Worm (Caenorhabditis elegans) whole organism, young adult: Measurements from ENCODE around the gene lido-16.
A peak's percentile ranks its signal among the peaks of the same experiment; 100 is the strongest.

Source experiments
- B0019.2 ChIP-seq: fragments of 200-800 bp; sonication (Bioruptor generic); conservative IDR thresholded peaks from 2 replicates; pipeline ENCODE4 v1.3.6; 2022; ENCODE audit warnings: missing genetic modification reagents, missing genetic modification characterization, missing compliant biosample characterization
- C06A6.2 ChIP-seq: fragments of 200-800 bp; sonication (Bioruptor generic); conservative IDR thresholded peaks from 2 replicates; pipeline ENCODE4 v1.3.6; 2022; ENCODE audit warnings: missing genetic modification characterization, missing compliant biosample characterization
- C17E4.6 ChIP-seq: fragments of 200-800 bp; sonication (Bioruptor generic); IDR thresholded peaks from 2 replicates; pipeline ENCODE4 v1.3.6; 2022; ENCODE audit warnings: missing genetic modification reagents, missing genetic modification characterization, missing compliant biosample characterization
- D2030.7 ChIP-seq: fragments of 200-800 bp; sonication (Bioruptor generic); IDR thresholded peaks from 2 replicates; pipeline ENCODE4 v1.3.6; 2022; ENCODE audit warnings: missing genetic modification reagents, missing genetic modification characterization, missing compliant biosample characterization
- F22D6.2 ChIP-seq: sonication (generic microtip); optimal IDR thresholded peaks from 2 replicates; lab custom pipeline; 2016; ENCODE audit warnings: mild to moderate bottlenecking, missing genetic modification characterization, missing compliant biosample characterization
- F23B12.7 ChIP-seq: sonication (generic microtip); optimal IDR thresholded peaks from 2 replicates; lab custom pipeline; 2017; ENCODE audit warnings: missing genetic modification characterization, mild to moderate bottlenecking, missing compliant biosample characterization, antibody characterized with exemption, moderate library complexity; ENCODE audit not compliant: insufficient read depth
- F39B2.1 ChIP-seq: fragments of 200-800 bp; sonication (Bioruptor generic); IDR thresholded peaks from 2 replicates; pipeline ENCODE4 v1.3.6; 2022; ENCODE audit warnings: missing genetic modification reagents, missing genetic modification characterization, missing compliant biosample characterization
- F52B5.7 ChIP-seq: sonication (generic microtip); optimal IDR thresholded peaks from 2 replicates; lab custom pipeline; 2016; ENCODE audit warnings: mild to moderate bottlenecking, missing genetic modification characterization, missing compliant biosample characterization
- F55B11.4 ChIP-seq: sonication (generic microtip); optimal IDR thresholded peaks from 2 replicates; lab custom pipeline; 2016; ENCODE audit warnings: missing compliant biosample characterization, missing genetic modification characterization, borderline replicate concordance; ENCODE audit not compliant: insufficient read depth
- F57A8.1 ChIP-seq: fragments of 200-800 bp; sonication (Bioruptor generic); optimal IDR thresholded peaks from 2 replicates; lab custom pipeline; 2018; ENCODE audit warnings: mild to moderate bottlenecking, missing genetic modification characterization, moderate library complexity, missing compliant biosample characterization
- F57C9.4 ChIP-seq: sonication (generic microtip); optimal IDR thresholded peaks from 2 replicates; lab custom pipeline; 2017; ENCODE audit warnings: mild to moderate bottlenecking, missing genetic modification characterization, missing compliant biosample characterization
- T26A5.8 ChIP-seq: sonication (generic microtip); optimal IDR thresholded peaks from 2 replicates; lab custom pipeline; 2016; ENCODE audit warnings: missing genetic modification characterization, missing compliant biosample characterization
- ZK185.1 ChIP-seq: sonication (generic microtip); optimal IDR thresholded peaks from 2 replicates; lab custom pipeline; 2016; ENCODE audit warnings: mild to moderate bottlenecking, missing genetic modification characterization, missing compliant biosample characterization; ENCODE audit not compliant: poor library complexity, severe bottlenecking
- akir-1 ChIP-seq: fragments of 200-800 bp; sonication (Bioruptor generic); optimal IDR thresholded peaks from 2 replicates; lab custom pipeline; 2018; ENCODE audit warnings: mild to moderate bottlenecking, missing genetic modification characterization, moderate library complexity, missing compliant biosample characterization
- ama-1 ChIP-seq, 3 experiments: fragments of 150-350 bp in 1 of 3; sonication (generic microtip) in 2 of 3; optimal IDR thresholded peaks; 2 replicates each; lab custom pipeline; 2014 to 2018; ENCODE audit warnings: missing biosample characterization in 2 of 3, missing genetic modification characterization in 2 of 3, missing genetic modification reagents in 2 of 3
- aptf-2 ChIP-seq: fragments of 200-800 bp; sonication (Bioruptor generic); conservative IDR thresholded peaks from 2 replicates; pipeline ENCODE4 v1.3.6; 2022; ENCODE audit warnings: missing genetic modification reagents, missing genetic modification characterization, missing compliant biosample characterization
- atf-7 ChIP-seq: sonication (generic microtip); optimal IDR thresholded peaks from 2 replicates; lab custom pipeline; 2017; ENCODE audit warnings: mild to moderate bottlenecking, missing genetic modification characterization, missing compliant biosample characterization
- attf-3 ChIP-seq: fragments of 200-800 bp; sonication (Bioruptor generic); conservative IDR thresholded peaks from 2 replicates; pipeline ENCODE4 v1.3.6; 2022; ENCODE audit warnings: missing genetic modification reagents, missing genetic modification characterization, missing compliant biosample characterization
- attf-5 ChIP-seq: fragments of 200-800 bp; sonication (Bioruptor generic); optimal IDR thresholded peaks from 2 replicates; lab custom pipeline; 2018; ENCODE audit warnings: mild to moderate bottlenecking, missing genetic modification characterization, missing compliant biosample characterization
- attf-6 ChIP-seq: fragments of 200-800 bp; sonication (Bioruptor generic); IDR thresholded peaks from 2 replicates; pipeline ENCODE4 v1.3.6; 2022; ENCODE audit warnings: missing genetic modification reagents, missing genetic modification characterization, missing compliant biosample characterization
- ceh-58 ChIP-seq: fragments of 200-800 bp; sonication (Bioruptor generic); IDR thresholded peaks from 2 replicates; pipeline ENCODE4 v1.3.6; 2022; ENCODE audit warnings: missing genetic modification characterization, missing compliant biosample characterization
- ceh-79 ChIP-seq: sonication (generic microtip); optimal IDR thresholded peaks from 2 replicates; lab custom pipeline; 2017; ENCODE audit warnings: mild to moderate bottlenecking, missing genetic modification characterization, missing compliant biosample characterization
- die-1 ChIP-seq: sonication (generic microtip); optimal IDR thresholded peaks from 2 replicates; lab custom pipeline; 2016; ENCODE audit warnings: missing genotype, mild to moderate bottlenecking, missing genetic modification characterization, missing compliant biosample characterization
- dpl-1 ChIP-seq: fragments of 150-350 bp; optimal IDR thresholded peaks from 2 replicates; lab custom pipeline; 2014; ENCODE audit warnings: missing biosample characterization, missing genetic modification reagents, missing genetic modification characterization
- egl-18 ChIP-seq: fragments of 200-800 bp; sonication (Bioruptor generic); IDR thresholded peaks from 2 replicates; pipeline ENCODE4 v1.3.6; 2022; ENCODE audit warnings: missing genetic modification reagents, missing genetic modification characterization, missing compliant biosample characterization
- fkh-3 ChIP-seq: sonication (generic microtip); optimal IDR thresholded peaks from 2 replicates; lab custom pipeline; 2016; ENCODE audit warnings: mild to moderate bottlenecking, missing genetic modification characterization, missing compliant biosample characterization
- hmg-1.2 ChIP-seq: fragments of 200-800 bp; sonication (Bioruptor generic); IDR thresholded peaks from 2 replicates; pipeline ENCODE4 v1.3.6; 2022; ENCODE audit warnings: missing genetic modification reagents, missing genetic modification characterization, missing compliant biosample characterization
- hmg-20 ChIP-seq: fragments of 200-800 bp; sonication (Bioruptor generic); IDR thresholded peaks from 2 replicates; pipeline ENCODE4 v1.3.6; 2022; ENCODE audit warnings: missing genetic modification reagents, missing genetic modification characterization, missing compliant biosample characterization
- lin-26 ChIP-seq: fragments of 200-800 bp; sonication (Bioruptor generic); IDR thresholded peaks from 2 replicates; pipeline ENCODE4 v1.3.6; 2022; ENCODE audit warnings: missing genetic modification reagents, missing genetic modification characterization, missing compliant biosample characterization
- madf-6 ChIP-seq: fragments of 200-800 bp; sonication (Bioruptor generic); IDR thresholded peaks from 2 replicates; pipeline ENCODE4 v1.3.6; 2022; ENCODE audit warnings: missing genetic modification reagents, missing genetic modification characterization, missing compliant biosample characterization
- madf-8 ChIP-seq: fragments of 200-800 bp; sonication (Bioruptor generic); conservative IDR thresholded peaks from 2 replicates; pipeline ENCODE4 v1.3.6; 2022; ENCODE audit warnings: missing genetic modification reagents, missing genetic modification characterization, missing compliant biosample characterization
- nfya-2 ChIP-seq: fragments of 200-800 bp; sonication (Bioruptor generic); IDR thresholded peaks from 2 replicates; pipeline ENCODE4 v1.3.6; 2022; ENCODE audit warnings: missing genetic modification reagents, missing genetic modification characterization, missing compliant biosample characterization
- nhr-120 ChIP-seq: fragments of 200-800 bp; sonication (Bioruptor generic); IDR thresholded peaks from 2 replicates; pipeline ENCODE4 v1.3.6; 2022; ENCODE audit warnings: missing genetic modification characterization, missing compliant biosample characterization
- nhr-27 ChIP-seq: fragments of 200-800 bp; sonication (Bioruptor generic); optimal IDR thresholded peaks from 2 replicates; lab custom pipeline; 2018; ENCODE audit warnings: mild to moderate bottlenecking, missing genetic modification characterization, moderate library complexity, missing compliant biosample characterization
- pbrm-1 ChIP-seq: fragments of 200-800 bp; sonication (Bioruptor generic); IDR thresholded peaks from 2 replicates; pipeline ENCODE4 v1.3.6; 2022; ENCODE audit warnings: missing genetic modification reagents, missing genetic modification characterization, missing compliant biosample characterization
- repo-1 ChIP-seq: sonication (generic microtip); optimal IDR thresholded peaks from 2 replicates; lab custom pipeline; 2017; ENCODE audit warnings: mild to moderate bottlenecking, missing genetic modification characterization, missing compliant biosample characterization
- rpc-1 ChIP-seq, 2 experiments: fragments of 150-350 bp in 1 of 2; sonication (generic microtip) in 1 of 2; optimal IDR thresholded peaks; 2 replicates each; lab custom pipeline; 2014 to 2018; ENCODE audit warnings: missing biosample characterization in 1 of 2, missing genetic modification characterization in 1 of 2, missing genetic modification reagents in 1 of 2, missing genotype in 1 of 2
- snpc-1.1 ChIP-seq: sonication (generic microtip); optimal IDR thresholded peaks from 2 replicates; lab custom pipeline; 2017; ENCODE audit warnings: missing genetic modification characterization, mild to moderate bottlenecking, missing compliant biosample characterization, antibody characterized with exemption, moderate library complexity, missing genotype, missing genetic modification reagents; ENCODE audit not compliant: insufficient read depth
- snpc-3.4 ChIP-seq: sonication (generic microtip); optimal IDR thresholded peaks from 2 replicates; lab custom pipeline; 2017; ENCODE audit warnings: missing genetic modification characterization, mild to moderate bottlenecking, missing compliant biosample characterization, antibody characterized with exemption, moderate library complexity, missing genotype, missing genetic modification reagents
- snpc-4 ChIP-seq, 5 experiments: fragments of 150-350 bp in 1 of 5; sonication (generic microtip) in 4 of 5; optimal IDR thresholded peaks; 2 replicates each; lab custom pipeline; 2014 to 2018; ENCODE audit warnings: missing genetic modification characterization in 5 of 5, missing biosample characterization in 3 of 5, antibody characterized with exemption in 2 of 5, mild to moderate bottlenecking in 2 of 5, missing compliant biosample characterization in 2 of 5, missing genotype in 2 of 5, moderate library complexity in 2 of 5, missing genetic modification reagents in 1 of 5
- somi-1 ChIP-seq: fragments of 200-800 bp; sonication (Bioruptor generic); optimal IDR thresholded peaks from 2 replicates; lab custom pipeline; 2018; ENCODE audit warnings: mild to moderate bottlenecking, missing genetic modification characterization, missing compliant biosample characterization
- sptf-2 ChIP-seq: fragments of 200-800 bp; sonication (Bioruptor generic); optimal IDR thresholded peaks from 2 replicates; lab custom pipeline; 2018; ENCODE audit warnings: mild to moderate bottlenecking, missing genetic modification characterization, missing compliant biosample characterization
- ztf-25 ChIP-seq: fragments of 200-800 bp; sonication (Bioruptor generic); IDR thresholded peaks from 2 replicates; pipeline ENCODE4 v1.3.6; 2022; ENCODE audit warnings: missing genetic modification reagents, missing genetic modification characterization, missing compliant biosample characterization

The lido-16 gene

DNA sequence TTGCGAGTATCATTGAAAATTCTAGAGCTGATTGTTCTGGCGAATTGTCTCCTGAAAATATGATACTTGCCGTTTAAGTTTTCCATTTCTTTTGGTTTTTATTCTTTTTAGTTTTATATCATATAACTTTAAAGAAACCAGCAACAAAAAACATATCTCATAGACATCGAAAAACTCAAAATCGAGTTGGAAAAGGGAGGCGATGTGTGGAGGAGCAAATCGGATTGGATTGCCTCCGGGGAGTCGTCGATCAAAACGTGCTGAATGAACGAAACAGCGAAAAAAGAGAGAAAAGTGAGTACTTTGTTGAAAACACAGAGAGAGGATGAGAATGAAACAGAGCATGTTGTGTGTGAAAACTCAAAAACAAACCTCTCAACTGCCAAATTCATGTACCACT lies 12.4 kb upstream of the lido-16 start:
- TF ChIP-seq T26A5.8 (tag; lab: Kevin White, UChicago) (no peak), ama-1 (optimal IDR thresholded peaks at IDR 0.05; lab: Kevin White, UChicago) (no peak), ama-1 (GFP tag; optimal IDR thresholded peaks at IDR 0.05; lab: Kevin White, UChicago) (no peak), F55B11.4 (tag; lab: Kevin White, UChicago) (no peak), lin-26 (GFP tag; lab: Robert Waterston, UW) (no peak), B0019.2 (GFP tag; lab: Robert Waterston, UW) (no peak), F57C9.4 (no peak), F57A8.1 (no peak)

DNA sequence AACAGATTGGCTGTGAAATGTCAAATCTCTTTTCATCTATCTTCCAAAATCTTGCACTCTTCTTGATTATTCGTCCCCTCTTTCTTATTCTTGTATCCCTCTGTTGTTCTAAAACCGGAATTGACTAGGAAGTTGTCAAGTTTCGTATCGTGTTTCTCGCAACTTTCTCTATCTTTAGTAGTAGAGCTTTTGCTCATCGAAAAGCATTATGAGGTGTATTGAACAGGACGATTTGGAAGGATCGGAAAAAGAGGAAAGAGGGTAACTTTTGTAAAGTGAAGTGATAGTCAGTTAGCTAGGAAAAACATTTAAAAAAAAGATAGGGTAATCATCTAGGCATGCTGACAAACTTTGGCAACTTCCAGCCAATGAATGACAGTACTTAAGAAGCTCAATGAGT lies 11.7 kb upstream of the lido-16 start:
- no peak for TF ChIP-seq D2030.7 (GFP tag; lab: Robert Waterston, UW)
- TF ChIP-seq snpc-1.1 (tag; lab: Kevin White, UChicago), result no peak
- TF ChIP-seq F55B11.4 (tag; lab: Kevin White, UChicago), result no peak
- TF ChIP-seq aptf-2, result no peak
- TF ChIP-seq nhr-27 (tag; lab: Kevin White, UChicago), result no peak
- TF ChIP-seq pbrm-1 (GFP tag; lab: Robert Waterston, UW), result no peak
- TF ChIP-seq F22D6.2 (tag; lab: Kevin White, UChicago), result no peak
- no peak for TF ChIP-seq ZK185.1

DNA sequence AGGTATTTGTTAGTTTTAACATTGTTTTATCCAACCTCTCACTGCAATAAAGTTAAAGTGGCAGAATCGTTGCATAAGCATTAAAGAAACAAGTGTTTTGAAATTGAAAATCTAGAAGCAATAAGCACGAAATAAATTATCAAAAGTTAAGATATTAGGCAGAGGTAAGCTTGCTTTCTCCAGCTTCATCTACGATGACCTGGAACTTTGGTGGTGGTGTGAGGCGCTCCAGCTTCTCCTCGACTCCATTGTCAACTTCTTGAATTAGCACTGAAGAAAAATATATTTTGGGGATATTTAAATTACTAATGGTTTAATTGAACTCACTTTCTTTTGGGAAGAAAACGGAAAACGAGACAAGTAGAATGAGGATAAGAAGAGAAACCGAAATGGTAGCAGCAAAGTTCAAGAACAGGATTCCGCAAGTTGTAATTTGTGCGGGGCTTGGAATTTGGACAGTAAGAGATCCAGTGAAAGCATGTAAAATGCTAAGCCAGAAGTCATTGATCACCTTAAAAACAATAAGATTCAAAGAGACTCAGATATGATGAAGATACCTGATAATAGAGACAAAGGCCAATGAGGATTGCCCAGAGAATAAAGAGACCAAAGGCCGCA lies 9.0 kb upstream of the lido-16 start:
- TF ChIP-seq dpl-1 (GFP tag; lab: Kevin White, UChicago), result no peak
- no peak for TF ChIP-seq attf-5 (GFP tag; lab: Kevin White, UChicago)
- no peak for TF ChIP-seq F39B2.1 (GFP tag; lab: Robert Waterston, UW)
- no peak for TF ChIP-seq ztf-25 (GFP tag; lab: Robert Waterston, UW)
- no peak for TF ChIP-seq snpc-4 (GFP tag; optimal IDR thresholded peaks at IDR 0.05; lab: Kevin White, UChicago)
- no peak for TF ChIP-seq snpc-4 (tag; optimal IDR thresholded peaks at IDR 0.05; lab: Kevin White, UChicago)
- TF ChIP-seq ceh-58 (GFP tag; lab: Robert Waterston, UW), result no peak
- no peak for TF ChIP-seq F57A8.1
- TF ChIP-seq atf-7 (tag; lab: Kevin White, UChicago), result no peak
- TF ChIP-seq hmg-20 (GFP tag; lab: Robert Waterston, UW), result no peak
- no peak for TF ChIP-seq nhr-120 (GFP tag; lab: Robert Waterston, UW)
- no peak for TF ChIP-seq rpc-1 (optimal IDR thresholded peaks at IDR 0.05; lab: Kevin White, UChicago)
- no peak for TF ChIP-seq rpc-1 (tag; optimal IDR thresholded peaks at IDR 0.05; lab: Kevin White, UChicago)
- no peak for TF ChIP-seq attf-6
- TF ChIP-seq pbrm-1 (GFP tag; lab: Robert Waterston, UW), result 0 out of 2 replicates have a peak, but pooled peaks have one; percentile 28
- peak; percentile 14 for TF ChIP-seq snpc-3.4
- TF ChIP-seq hmg-1.2, result no peak; the same call in 1 of the 2 replicates
- TF ChIP-seq F57C9.4, result no peak
- no peak for TF ChIP-seq egl-18 (GFP tag; lab: Robert Waterston, UW)
- no peak for TF ChIP-seq F52B5.7 (tag; lab: Kevin White, UChicago)
- no peak for TF ChIP-seq fkh-3 (tag; lab: Kevin White, UChicago)
- TF ChIP-seq ceh-79 (tag; lab: Kevin White, UChicago), result no peak
- no peak for TF ChIP-seq attf-3
- no peak for TF ChIP-seq sptf-2 (GFP tag; lab: Kevin White, UChicago)
- no peak for TF ChIP-seq madf-8 (GFP tag; lab: Robert Waterston, UW)
- TF ChIP-seq akir-1 (GFP tag; lab: Kevin White, UChicago), result no peak
- TF ChIP-seq C17E4.6 (GFP tag; lab: Robert Waterston, UW), result no peak
- TF ChIP-seq die-1 (tag; lab: Kevin White, UChicago), result no peak
- peak; percentile 26 for TF ChIP-seq repo-1 (tag; lab: Kevin White, UChicago)
- TF ChIP-seq nfya-2 (GFP tag; lab: Robert Waterston, UW), result no peak
- no peak for TF ChIP-seq lin-26 (GFP tag; lab: Robert Waterston, UW)
- TF ChIP-seq C06A6.2 (GFP tag; lab: Robert Waterston, UW), result no peak
- no peak for TF ChIP-seq somi-1 (GFP tag; lab: Kevin White, UChicago)
- peak; percentile 53; the same call in 1 of the 2 replicates for TF ChIP-seq madf-6 (GFP tag; lab: Robert Waterston, UW)
- no peak for TF ChIP-seq F23B12.7 (tag; lab: Kevin White, UChicago)
